Fruit fly (Drosophila melanogaster): ENCODE measurements around the gene CG11837.

- TF ChIP-seq CTCF (optimal IDR thresholded peaks at IDR 0.05) (no peak), CG8478 (optimal IDR thresholded peaks at IDR 0.05) (no peak)
Observed at dm6 chr3R:29076609-29077008, 27.3 kb downstream of the CG11837 start.
